Worm (Caenorhabditis elegans) whole organism, early embryonic: ENCODE results near the gene C04F6.7.

Experiments
- F13C5.2 ChIP-seq: sonication (generic microtip); optimal IDR thresholded peaks from 2 replicates; lab custom pipeline; 2017; ENCODE audit warnings: mild to moderate bottlenecking, missing genetic modification characterization, inconsistent platforms, missing compliant biosample characterization
- ama-1 ChIP-seq: fragments of 150-350 bp; optimal IDR thresholded peaks from 2 replicates; lab custom pipeline; 2014
- ets-7 ChIP-seq: sonication (generic microtip); optimal IDR thresholded peaks from 2 replicates; lab custom pipeline; 2016; ENCODE audit warnings: missing genotype, missing genetic modification characterization, missing compliant biosample characterization
- flt-1 ChIP-seq: fragments of 200-800 bp; sonication (Bioruptor generic); IDR thresholded peaks from 2 replicates; pipeline ENCODE4 v1.3.6; 2022; ENCODE audit warnings: missing genetic modification characterization, missing compliant biosample characterization
- hmbx-1 ChIP-seq: sonication (generic microtip); optimal IDR thresholded peaks from 2 replicates; lab custom pipeline; 2016; ENCODE audit warnings: mild to moderate bottlenecking, missing genetic modification characterization, missing compliant biosample characterization
- pes-1 ChIP-seq: fragments of 200-800 bp; sonication (Bioruptor generic); IDR thresholded peaks from 2 replicates; pipeline ENCODE4 v1.3.6; 2022; ENCODE audit warnings: missing genetic modification reagents, missing genetic modification characterization, missing compliant biosample characterization
- scrt-1 ChIP-seq: fragments of 200-800 bp; sonication (Bioruptor generic); IDR thresholded peaks from 2 replicates; pipeline ENCODE4 v1.3.6; 2022; ENCODE audit warnings: missing genetic modification characterization, missing compliant biosample characterization
- tbx-11 ChIP-seq: fragments of 200-800 bp; sonication (Bioruptor generic); IDR thresholded peaks from 2 replicates; pipeline ENCODE4 v1.3.6; 2022; ENCODE audit warnings: missing genetic modification characterization, missing compliant biosample characterization
- tra-4 ChIP-seq: sonication (generic microtip); optimal IDR thresholded peaks from 2 replicates; lab custom pipeline; 2017; ENCODE audit warnings: missing genetic modification characterization, missing compliant biosample characterization

- TF ChIP-seq tra-4 (tag; lab: Kevin White, UChicago) (no peak), flt-1 (no peak), ama-1 (lab: Kevin White, UChicago) (no peak), F13C5.2 (no peak), hmbx-1 (tag; lab: Kevin White, UChicago) (no peak), pes-1 (no peak), ets-7 (no peak), scrt-1 (no peak), tbx-11 (GFP tag; lab: Robert Waterston, UW) (no peak)
Measured at ce11 chrX:3375320-3375719, 43.7 kb downstream of the C04F6.7 start.
